Worm (Caenorhabditis elegans): Measurements from ENCODE around the gene fbxb-117.

ce11 chrV:19303589-19304174 lies 21.3 kb downstream of the fbxb-117 start, which contains the start of the genes fbxb-63 and fbxb-61:
- TF ChIP-seq ama-1 (optimal IDR thresholded peaks at IDR 0.05) (no peak), snpc-4 (tag; optimal IDR thresholded peaks at IDR 0.05) (no peak)

Data from whole organism, L2 larva.